Worm (Caenorhabditis elegans) whole organism, late embryonic: ENCODE results near the gene hlh-34.

Source experiments
- C08G9.2 ChIP-seq: sonication (generic microtip); optimal IDR thresholded peaks from 2 replicates; lab custom pipeline; 2016; ENCODE audit warnings: mild to moderate bottlenecking, missing genetic modification characterization, moderate library complexity, missing compliant biosample characterization
- C38D4.7 ChIP-seq: fragments of 200-800 bp; sonication (Bioruptor generic); optimal IDR thresholded peaks from 2 replicates; lab custom pipeline; 2018; ENCODE audit warnings: mild to moderate bottlenecking, missing genetic modification characterization, moderate library complexity, missing compliant biosample characterization
- K02D7.2 ChIP-seq: sonication (generic microtip); optimal IDR thresholded peaks from 2 replicates; lab custom pipeline; 2017; ENCODE audit warnings: mild to moderate bottlenecking, missing genetic modification characterization, missing compliant biosample characterization
- T23F11.4 ChIP-seq: fragments of 200-800 bp; sonication (Bioruptor generic); optimal IDR thresholded peaks from 2 replicates; lab custom pipeline; 2018; ENCODE audit warnings: mild to moderate bottlenecking, missing genetic modification characterization, missing compliant biosample characterization
- Y22D7AL.16 ChIP-seq: sonication (generic microtip); optimal IDR thresholded peaks from 2 replicates; lab custom pipeline; 2016; ENCODE audit warnings: missing genetic modification characterization, missing compliant biosample characterization
- ama-1 ChIP-seq: fragments of 150-350 bp; optimal IDR thresholded peaks from 2 replicates; lab custom pipeline; 2014
- ceh-22 ChIP-seq: sonication (generic microtip); optimal IDR thresholded peaks from 2 replicates; lab custom pipeline; 2017; ENCODE audit warnings: missing biosample characterization, missing genetic modification characterization
- ceh-31 ChIP-seq: sonication (generic microtip); optimal IDR thresholded peaks from 2 replicates; lab custom pipeline; 2016; ENCODE audit warnings: missing genetic modification characterization, missing compliant biosample characterization
- ceh-45 ChIP-seq: fragments of 200-800 bp; sonication (Bioruptor generic); IDR thresholded peaks from 2 replicates; pipeline ENCODE4 v1.3.6; 2022; ENCODE audit warnings: missing genetic modification reagents, missing genetic modification characterization, missing compliant biosample characterization
- ceh-48 ChIP-seq: sonication (generic microtip); optimal IDR thresholded peaks from 2 replicates; lab custom pipeline; 2016; ENCODE audit warnings: missing genetic modification characterization, inconsistent platforms, missing compliant biosample characterization
- dmd-4 ChIP-seq: sonication (generic microtip); optimal IDR thresholded peaks from 2 replicates; lab custom pipeline; 2016; ENCODE audit warnings: borderline replicate concordance, missing genetic modification characterization, missing compliant biosample characterization
- dve-1 ChIP-seq: sonication (generic microtip); optimal IDR thresholded peaks from 2 replicates; lab custom pipeline; 2017; ENCODE audit warnings: antibody characterized with exemption, mild to moderate bottlenecking, missing genetic modification characterization, missing compliant biosample characterization
- eyg-1 ChIP-seq: sonication (generic microtip); optimal IDR thresholded peaks from 2 replicates; lab custom pipeline; 2016; ENCODE audit warnings: missing genotype, missing genetic modification characterization, missing compliant biosample characterization
- fkh-10 ChIP-seq: fragments of 150-350 bp; optimal IDR thresholded peaks from 2 replicates; lab custom pipeline; 2014; ENCODE audit warnings: missing biosample characterization, missing genetic modification reagents, missing genetic modification characterization
- hlh-15 ChIP-seq: sonication (generic microtip); optimal IDR thresholded peaks from 2 replicates; lab custom pipeline; 2016; ENCODE audit warnings: missing genetic modification characterization, missing compliant biosample characterization
- hlh-30 ChIP-seq: sonication (generic microtip); optimal IDR thresholded peaks from 2 replicates; lab custom pipeline; 2017; ENCODE audit warnings: antibody characterized with exemption, missing genetic modification characterization, missing compliant biosample characterization; ENCODE audit not compliant: insufficient read depth
- hlh-8 ChIP-seq: sonication (generic microtip); optimal IDR thresholded peaks from 2 replicates; lab custom pipeline; 2016; ENCODE audit warnings: missing genotype, missing genetic modification characterization, missing compliant biosample characterization
- lim-6 ChIP-seq: sonication (generic microtip); optimal IDR thresholded peaks from 2 replicates; lab custom pipeline; 2016; ENCODE audit warnings: missing genetic modification characterization, missing compliant biosample characterization
- nhr-11 ChIP-seq: fragments of 150-350 bp; optimal IDR thresholded peaks from 2 replicates; lab custom pipeline; 2014; ENCODE audit warnings: missing biosample characterization, missing genetic modification characterization
- nhr-232 ChIP-seq: sonication (generic microtip); optimal IDR thresholded peaks from 2 replicates; lab custom pipeline; 2016; ENCODE audit warnings: missing genetic modification characterization, missing compliant biosample characterization
- npax-4 ChIP-seq: sonication (generic microtip); optimal IDR thresholded peaks from 2 replicates; lab custom pipeline; 2016; ENCODE audit warnings: missing genetic modification characterization, missing compliant biosample characterization
- odd-2 ChIP-seq: sonication (generic microtip); optimal IDR thresholded peaks from 2 replicates; lab custom pipeline; 2017; ENCODE audit warnings: antibody characterized with exemption, mild to moderate bottlenecking, missing genetic modification characterization, missing compliant biosample characterization
- pag-3 ChIP-seq: sonication (generic microtip); optimal IDR thresholded peaks from 2 replicates; lab custom pipeline; 2016; ENCODE audit warnings: missing compliant biosample characterization, missing genetic modification characterization, borderline replicate concordance
- pat-9 ChIP-seq: fragments of 200-800 bp; sonication (Bioruptor generic); optimal IDR thresholded peaks from 2 replicates; lab custom pipeline; 2018; ENCODE audit warnings: mild to moderate bottlenecking, missing genetic modification characterization, moderate library complexity, missing compliant biosample characterization
- pha-2 ChIP-seq: sonication (generic microtip); optimal IDR thresholded peaks from 2 replicates; lab custom pipeline; 2017; ENCODE audit warnings: mild to moderate bottlenecking, missing genetic modification characterization, missing compliant biosample characterization
- pha-4 ChIP-seq: fragments of 150-350 bp; optimal IDR thresholded peaks from 2 replicates; lab custom pipeline; 2018; ENCODE audit warnings: missing biosample characterization, missing genetic modification reagents, missing genetic modification characterization
- pqm-1 ChIP-seq: sonication (generic microtip); optimal IDR thresholded peaks from 2 replicates; lab custom pipeline; 2016; ENCODE audit warnings: missing genetic modification characterization, missing compliant biosample characterization
- pros-1 ChIP-seq: fragments of 150-350 bp; optimal IDR thresholded peaks from 2 replicates; lab custom pipeline; 2014; ENCODE audit warnings: missing biosample characterization, missing genetic modification reagents, missing genetic modification characterization
- sdc-2 ChIP-seq: sonication (generic microtip); optimal IDR thresholded peaks from 2 replicates; lab custom pipeline; 2016; ENCODE audit warnings: missing genotype, missing genetic modification characterization, missing compliant biosample characterization
- sox-2 ChIP-seq: fragments of 200-800 bp; sonication (Bioruptor generic); IDR thresholded peaks from 2 replicates; pipeline ENCODE4 v1.3.6; 2022; ENCODE audit warnings: missing genetic modification reagents, missing genetic modification characterization, missing compliant biosample characterization
- sox-4 ChIP-seq: sonication (generic microtip); optimal IDR thresholded peaks from 2 replicates; lab custom pipeline; 2017; ENCODE audit warnings: mild to moderate bottlenecking, missing genetic modification characterization, inconsistent platforms, missing compliant biosample characterization
- syd-9 ChIP-seq: sonication (generic microtip); optimal IDR thresholded peaks from 2 replicates; lab custom pipeline; 2016; ENCODE audit warnings: mild to moderate bottlenecking, missing genetic modification characterization, moderate library complexity, missing compliant biosample characterization
- unc-55 ChIP-seq: sonication (generic microtip); optimal IDR thresholded peaks from 2 replicates; lab custom pipeline; 2017; ENCODE audit warnings: missing biosample characterization, missing genetic modification reagents, missing genetic modification characterization
- unc-86 ChIP-seq: sonication (generic microtip); optimal IDR thresholded peaks from 2 replicates; lab custom pipeline; 2016; ENCODE audit warnings: missing genetic modification characterization, missing compliant biosample characterization
- zip-5 ChIP-seq: sonication (generic microtip); optimal IDR thresholded peaks from 2 replicates; lab custom pipeline; 2016; ENCODE audit warnings: missing genetic modification characterization, missing compliant biosample characterization

The hlh-34 gene

DNA sequence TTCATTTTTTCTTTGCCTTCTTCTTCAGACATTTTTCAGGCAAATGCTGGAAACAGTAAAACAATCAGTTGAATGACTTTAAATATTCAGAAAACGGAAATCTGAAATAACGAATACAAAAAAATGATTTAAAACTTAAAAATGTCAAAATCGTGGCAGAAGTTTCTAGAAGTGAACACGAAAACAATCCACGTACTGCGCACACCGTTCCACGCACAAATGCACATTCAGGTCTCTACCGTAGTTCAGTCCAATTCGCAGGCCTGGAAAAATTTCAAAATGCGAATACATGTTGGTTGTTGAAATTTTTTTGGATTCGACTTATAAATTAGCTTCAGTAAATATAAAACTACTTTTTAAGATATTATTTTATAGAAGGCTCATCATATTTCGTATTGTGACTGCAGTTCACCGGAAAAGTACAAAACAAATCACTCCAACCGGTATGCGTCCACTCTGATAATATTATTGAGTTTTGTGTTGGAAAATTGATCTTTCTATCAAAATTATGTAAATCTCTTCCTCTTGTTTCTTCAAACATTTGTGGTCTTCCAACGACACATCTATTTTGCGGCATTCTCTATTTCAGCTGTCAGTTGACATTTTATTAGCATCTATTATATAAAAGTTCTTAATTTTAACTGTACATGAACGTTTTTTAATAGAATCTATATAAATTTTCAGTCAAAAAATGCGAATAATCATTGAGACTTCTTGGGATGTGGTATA lies 35.1 kb downstream of the hlh-34 start, which contains the start of the genes mip-2 and F58G11.4:
mip-2 (minus strand) TSS at position 48 of the 729 bp plus-strand sequence.
F58G11.4 (plus strand) TSS at position 679 of the 729 bp plus-strand sequence.
- TF ChIP-seq sox-4 (tag; lab: Kevin White, UChicago): no peak

DNA sequence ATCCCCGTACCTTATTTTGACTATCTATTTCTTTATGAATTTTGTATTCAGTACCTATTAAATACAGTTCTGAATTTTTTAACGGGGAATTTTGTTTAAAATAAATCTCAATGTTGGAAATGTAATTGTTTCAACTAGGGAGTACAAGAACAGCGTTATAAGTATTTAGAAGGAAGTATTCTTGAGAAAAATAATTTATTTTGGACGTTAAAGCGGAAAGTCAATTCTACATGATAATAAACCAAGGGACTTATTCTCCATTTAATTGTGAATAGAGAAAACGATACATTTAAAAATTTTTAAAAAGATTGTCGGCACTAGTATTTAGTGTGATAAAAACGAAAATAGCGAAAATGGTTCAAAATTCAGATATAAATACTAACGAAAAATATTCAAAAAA lies 38.0 kb downstream of the hlh-34 start:
- no peak for TF ChIP-seq lim-6
- TF ChIP-seq dve-1 (tag; lab: Kevin White, UChicago): no peak

DNA sequence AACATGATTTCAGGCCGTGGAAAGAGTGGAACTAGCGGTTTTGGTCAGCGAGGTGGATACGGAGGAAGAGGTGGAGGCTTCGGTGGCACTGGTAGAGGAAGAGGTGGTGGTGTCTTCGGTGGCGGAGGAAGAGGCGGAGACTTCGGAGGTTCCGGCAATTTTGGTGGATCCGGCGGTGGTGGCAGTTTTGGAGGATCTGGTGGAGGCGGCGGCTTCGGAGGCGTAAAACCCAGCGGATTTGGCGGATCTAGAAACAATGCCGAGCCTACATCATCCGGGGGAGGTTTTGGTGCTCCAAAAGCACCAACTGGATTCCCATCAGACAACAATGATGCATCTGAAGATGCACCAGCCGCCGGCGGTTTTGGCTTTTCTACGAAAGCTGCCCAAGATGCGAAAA lies 38.9 kb downstream of the hlh-34 start:
- TF ChIP-seq odd-2 (tag; lab: Kevin White, UChicago) (no peak), sox-2 (GFP tag; lab: Robert Waterston, UW) (no peak), ama-1 (no peak), lim-6 (no peak), hlh-15 (tag; lab: Kevin White, UChicago) (no peak), sdc-2 (no peak), nhr-11 (tag; lab: Kevin White, UChicago) (no peak), pha-2 (tag; lab: Kevin White, UChicago) (no peak), unc-86 (tag; lab: Kevin White, UChicago) (no peak), pag-3 (tag; lab: Kevin White, UChicago) (no peak), hlh-30 (tag; lab: Kevin White, UChicago) (no peak)

DNA sequence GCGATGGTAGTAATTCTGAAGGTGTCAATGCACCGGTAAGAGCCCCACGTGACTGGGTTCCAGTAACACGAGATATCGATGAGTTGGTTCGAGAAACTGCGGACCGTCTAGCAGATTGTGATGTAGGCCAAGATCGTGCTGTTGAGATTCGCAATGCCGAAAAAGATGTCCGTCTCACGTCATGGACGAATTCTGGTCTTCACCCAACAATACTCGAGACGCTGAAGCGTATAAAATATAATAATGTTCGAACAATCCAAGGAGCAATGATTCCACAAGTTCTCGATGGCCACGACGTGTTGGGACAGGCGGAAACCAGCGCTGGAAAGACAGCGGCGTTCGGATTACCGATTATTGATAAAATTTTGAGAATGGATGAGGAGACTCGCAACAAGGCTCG lies 40.7 kb downstream of the hlh-34 start:
- TF ChIP-seq ceh-45 (GFP tag; lab: Robert Waterston, UW) (no peak), hlh-15 (tag; lab: Kevin White, UChicago) (no peak), zip-5 (no peak), syd-9 (tag; lab: Kevin White, UChicago) (no peak), pha-2 (tag; lab: Kevin White, UChicago) (no peak), hlh-30 (tag; lab: Kevin White, UChicago) (no peak), dmd-4 (tag; lab: Kevin White, UChicago) (no peak), C08G9.2 (tag; lab: Kevin White, UChicago) (no peak), pqm-1 (no peak), nhr-232 (tag; lab: Kevin White, UChicago) (no peak), C38D4.7 (GFP tag; lab: Kevin White, UChicago) (no peak)

DNA sequence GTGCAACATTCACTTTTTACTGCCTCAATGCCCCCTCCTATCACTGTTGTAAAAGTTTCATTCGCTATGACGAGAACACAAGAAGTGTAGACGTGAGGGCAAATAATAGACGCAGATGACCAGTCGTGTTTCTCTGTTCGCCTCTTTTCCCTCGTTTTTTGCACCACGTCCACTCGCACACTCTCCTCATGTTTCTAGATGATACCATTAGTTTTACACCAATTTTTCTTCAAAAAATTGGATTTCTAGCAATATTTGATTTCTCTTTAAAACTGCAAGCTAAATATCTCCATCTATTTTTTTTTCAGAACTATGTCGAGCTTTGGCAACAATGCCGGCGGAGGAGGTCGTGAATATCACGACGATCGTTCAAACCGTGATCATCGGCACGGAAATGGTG lies 42.1 kb downstream of the hlh-34 start, which contains the start of gene rde-12:
rde-12 (plus strand) TSS at position 301 of the 400 bp plus-strand sequence.
- TF ChIP-seq ceh-48 (tag; lab: Kevin White, UChicago) (no peak), hlh-15 (tag; lab: Kevin White, UChicago) (no peak), pha-2 (tag; lab: Kevin White, UChicago) (no peak), Y22D7AL.16 (tag; lab: Kevin White, UChicago) (no peak), unc-55 (GFP tag; lab: Kevin White, UChicago) (no peak), K02D7.2 (tag; lab: Kevin White, UChicago) (no peak), T23F11.4 (GFP tag; lab: Kevin White, UChicago) (no peak), dmd-4 (tag; lab: Kevin White, UChicago) (no peak), hlh-8 (no peak), fkh-10 (GFP tag; lab: Kevin White, UChicago) (no peak), pros-1 (no peak), ceh-22 (no peak), pqm-1 (no peak), ceh-31 (tag; lab: Kevin White, UChicago) (no peak), eyg-1 (no peak), npax-4 (tag; lab: Kevin White, UChicago) (no peak), pha-4 (tag; lab: Kevin White, UChicago) (no peak), pat-9 (tag; lab: Kevin White, UChicago) (no peak)
